Fruit fly (Drosophila melanogaster) whole organism, embryonic: ENCODE data around the gene CG4101.

Experiments used
- CG1529 ChIP-seq: fragments of 200-800 bp; sonication (Bioruptor generic); optimal IDR thresholded peaks from 3 replicates; lab custom pipeline; 2018; ENCODE audit warnings: missing biosample characterization, missing genetic modification characterization
- CG15696 ChIP-seq: fragments of 200-800 bp; sonication (Bioruptor generic); optimal IDR thresholded peaks from 2 replicates; lab custom pipeline; 2019; ENCODE audit warnings: missing biosample characterization, mild to moderate bottlenecking, missing genetic modification characterization, moderate library complexity
- CG16779 ChIP-seq: fragments of 200-800 bp; sonication (Bioruptor generic); IDR thresholded peaks from 2 replicates; pipeline ENCODE4 v1.3.6; 2022; ENCODE audit warnings: missing biosample characterization, missing genetic modification characterization
- CG17359 ChIP-seq: fragments of 200-800 bp; sonication (Bioruptor generic); optimal IDR thresholded peaks from 3 replicates; lab custom pipeline; 2018; ENCODE audit warnings: missing biosample characterization, mild to moderate bottlenecking, missing genetic modification characterization, moderate library complexity
- CG18764 ChIP-seq: fragments of 200-800 bp; sonication (Bioruptor generic); optimal IDR thresholded peaks from 3 replicates; lab custom pipeline; 2016; ENCODE audit warnings: missing biosample characterization, missing genetic modification characterization
- CG32767 ChIP-seq: fragments of 200-800 bp; sonication (Bioruptor generic); IDR thresholded peaks from 2 replicates; pipeline ENCODE4 v1.3.6; 2022; ENCODE audit warnings: missing biosample characterization, missing genetic modification characterization
- CG34422 ChIP-seq: fragments of 200-800 bp; sonication (Bioruptor generic); IDR thresholded peaks from 3 replicates; pipeline ENCODE4 v1.3.6; 2022; ENCODE audit warnings: missing biosample characterization, missing genetic modification characterization
- CG3847 ChIP-seq: fragments of 200-800 bp; sonication (Bioruptor generic); IDR thresholded peaks from 2 replicates; pipeline ENCODE4 v1.3.6; 2022; ENCODE audit warnings: missing biosample characterization, missing genetic modification characterization
- CG3995 ChIP-seq: fragments of 200-800 bp; sonication (Bioruptor generic); optimal IDR thresholded peaks from 3 replicates; lab custom pipeline; 2016; ENCODE audit warnings: missing biosample characterization, missing genetic modification characterization
- CG4730 ChIP-seq: fragments of 200-800 bp; sonication (Bioruptor generic); IDR thresholded peaks from 2 replicates; pipeline ENCODE4 v1.3.6; 2022; ENCODE audit warnings: missing biosample characterization, missing genetic modification characterization
- CG4820 ChIP-seq: fragments of 200-800 bp; sonication (Bioruptor generic); optimal IDR thresholded peaks from 3 replicates; lab custom pipeline; 2016; ENCODE audit warnings: missing biosample characterization, missing genetic modification characterization
- CG7786 ChIP-seq: fragments of 200-800 bp; sonication (Bioruptor generic); optimal IDR thresholded peaks from 2 replicates; lab custom pipeline; 2016; ENCODE audit warnings: missing biosample characterization, missing genetic modification characterization
- CG8388 ChIP-seq: fragments of 200-800 bp; sonication (Bioruptor generic); optimal IDR thresholded peaks from 2 replicates; lab custom pipeline; 2019; ENCODE audit warnings: missing biosample characterization, mild to moderate bottlenecking, missing genetic modification characterization, moderate library complexity
- Dll ChIP-seq: fragments of 200-800 bp; sonication (Bioruptor generic); IDR thresholded peaks from 4 replicates; pipeline ENCODE4 v1.3.6; 2022; ENCODE audit warnings: missing biosample characterization, missing genetic modification characterization; ENCODE audit not compliant: partially characterized antibody
- E2f1 ChIP-seq: fragments of 200-800 bp; sonication (Bioruptor generic); IDR thresholded peaks from 2 replicates; pipeline ENCODE4 v1.3.6; 2022; ENCODE audit warnings: missing biosample characterization, missing genetic modification characterization
- Eip74EF ChIP-seq, 2 experiments: fragments of 200-800 bp in 1 of 2; fragments of >200 bp in 1 of 2; sonication (Bioruptor generic) in 1 of 2; optimal IDR thresholded peaks; 2 replicates each; lab custom pipeline; 2017 to 2019; ENCODE audit warnings: missing biosample characterization in 2 of 2, missing genetic modification characterization in 2 of 2, mild to moderate bottlenecking in 1 of 2, moderate library complexity in 1 of 2
- Gsc ChIP-seq: fragments of 200-800 bp; sonication (Bioruptor generic); IDR thresholded peaks from 2 replicates; pipeline ENCODE4 v1.3.6; 2022; ENCODE audit warnings: missing biosample characterization, missing genetic modification characterization
- HmgD ChIP-seq: fragments of 200-800 bp; sonication (Bioruptor generic); optimal IDR thresholded peaks from 3 replicates; lab custom pipeline; 2016; ENCODE audit warnings: missing biosample characterization, missing genetic modification characterization
- Med ChIP-seq: fragments of 200-800 bp; sonication (Bioruptor generic); peaks from one replicate; lab custom pipeline; 2016; ENCODE audit warnings: missing biosample characterization, missing genetic modification characterization, mild to moderate bottlenecking, inconsistent platforms, moderate library complexity
- NFAT ChIP-seq: fragments of 200-800 bp; sonication (Bioruptor generic); IDR thresholded peaks from 2 replicates; pipeline ENCODE4 v1.3.6; 2022; ENCODE audit warnings: missing biosample characterization, missing genetic modification characterization
- Neu2 ChIP-seq: fragments of 200-800 bp; sonication (Bioruptor generic); optimal IDR thresholded peaks from 3 replicates; lab custom pipeline; 2016; ENCODE audit warnings: missing biosample characterization, missing genetic modification characterization, borderline replicate concordance
- Nf-YA ChIP-seq: fragments of 200-800 bp; sonication (Bioruptor generic); IDR thresholded peaks from 2 replicates; pipeline ENCODE4 v1.3.6; 2022; ENCODE audit warnings: missing biosample characterization, missing genetic modification characterization
- Nf-YC ChIP-seq: fragments of 200-800 bp; optimal IDR thresholded peaks from 3 replicates; lab custom pipeline; 2019; ENCODE audit warnings: missing biosample characterization, mild to moderate bottlenecking, missing genetic modification characterization, moderate library complexity
- Poxn ChIP-seq: fragments of 200-800 bp; sonication (Bioruptor generic); IDR thresholded peaks from 2 replicates; pipeline ENCODE4 v1.3.6; 2022; ENCODE audit warnings: missing biosample characterization, missing genetic modification characterization
- Rfx ChIP-seq: fragments of 200-800 bp; sonication (Bioruptor generic); IDR thresholded peaks from 2 replicates; pipeline ENCODE4 v1.3.6; 2022; ENCODE audit warnings: missing biosample characterization, missing genetic modification characterization
- YL-1 ChIP-seq: fragments of 200-800 bp; sonication (Bioruptor generic); optimal IDR thresholded peaks from 3 replicates; lab custom pipeline; 2017; ENCODE audit warnings: missing biosample characterization, mild to moderate bottlenecking, missing genetic modification characterization
- amos ChIP-seq: fragments of 200-800 bp; sonication (Bioruptor generic); IDR thresholded peaks from 2 replicates; pipeline ENCODE4 v1.3.6; 2022; ENCODE audit warnings: missing biosample characterization, missing genetic modification characterization; ENCODE audit not compliant: partially characterized antibody
- ap ChIP-seq: fragments of 200-800 bp; sonication (Bioruptor generic); IDR thresholded peaks from 2 replicates; pipeline ENCODE4 v1.3.6; 2022; ENCODE audit warnings: missing biosample characterization, missing genetic modification characterization
- ara ChIP-seq: fragments of 200-800 bp; sonication (Bioruptor generic); IDR thresholded peaks from 2 replicates; pipeline ENCODE4 v1.3.6; 2022; ENCODE audit warnings: missing biosample characterization, missing genetic modification characterization
- bbx ChIP-seq: fragments of 200-800 bp; sonication (Bioruptor generic); IDR thresholded peaks from 2 replicates; pipeline ENCODE4 v1.3.6; 2022; ENCODE audit warnings: missing biosample characterization, missing genetic modification characterization; ENCODE audit not compliant: partially characterized antibody
- br ChIP-seq: fragments of >200 bp; optimal IDR thresholded peaks from 2 replicates; lab custom pipeline; 2017
- cad ChIP-seq: fragments of >200 bp; optimal IDR thresholded peaks from 2 replicates; lab custom pipeline; 2017; ENCODE audit warnings: missing biosample characterization, missing genetic modification characterization
- cas ChIP-seq: fragments of 200-800 bp; sonication (Bioruptor generic); IDR thresholded peaks from 2 replicates; pipeline ENCODE4 v1.3.6; 2022; ENCODE audit warnings: missing biosample characterization, missing genetic modification characterization
- chm ChIP-seq: fragments of 200-800 bp; sonication (Bioruptor generic); IDR thresholded peaks from 2 replicates; pipeline ENCODE4 v1.3.6; 2022; ENCODE audit warnings: missing biosample characterization, missing genetic modification characterization
- ewg ChIP-seq: fragments of 200-800 bp; sonication (Bioruptor generic); optimal IDR thresholded peaks from 3 replicates; lab custom pipeline; 2017; ENCODE audit warnings: mild to moderate bottlenecking, missing biosample characterization, missing genetic modification reagents, missing genetic modification characterization
- gce ChIP-seq: fragments of 200-800 bp; sonication (Bioruptor generic); IDR thresholded peaks from 3 replicates; pipeline ENCODE4 v1.3.6; 2022; ENCODE audit warnings: missing biosample characterization, missing genetic modification characterization
- hbn ChIP-seq: fragments of 200-800 bp; sonication (Bioruptor generic); IDR thresholded peaks from 2 replicates; pipeline ENCODE4 v1.3.6; 2022; ENCODE audit warnings: missing biosample characterization, missing genetic modification characterization; ENCODE audit not compliant: partially characterized antibody
- her ChIP-seq: fragments of 200-800 bp; sonication (Bioruptor generic); optimal IDR thresholded peaks from 2 replicates; lab custom pipeline; 2016; ENCODE audit warnings: missing biosample characterization, missing genetic modification characterization
- insv ChIP-seq, 2 experiments: fragments of 200-800 bp; sonication (Bioruptor generic); optimal IDR thresholded peaks; 3 replicates each; lab custom pipeline; 2016 to 2018; ENCODE audit warnings: missing biosample characterization in 2 of 2, missing genetic modification characterization in 2 of 2
- lab ChIP-seq: fragments of 200-800 bp; sonication (Bioruptor generic); optimal IDR thresholded peaks from 3 replicates; lab custom pipeline; 2017; ENCODE audit warnings: missing biosample characterization, missing genetic modification characterization, mild to moderate bottlenecking, moderate library complexity, missing genetic modification reagents
- lilli ChIP-seq: fragments of 200-800 bp; sonication (Bioruptor generic); optimal IDR thresholded peaks from 3 replicates; lab custom pipeline; 2016; ENCODE audit warnings: missing biosample characterization, missing genetic modification characterization
- mld ChIP-seq: fragments of 200-800 bp; sonication (Bioruptor generic); IDR thresholded peaks from 3 replicates; pipeline ENCODE4 v1.3.6; 2022; ENCODE audit warnings: missing biosample characterization, missing genetic modification characterization; ENCODE audit not compliant: partially characterized antibody
- scrt ChIP-seq: fragments of 200-800 bp; sonication (Bioruptor generic); optimal IDR thresholded peaks from 2 replicates; lab custom pipeline; 2018; ENCODE audit warnings: missing biosample characterization, mild to moderate bottlenecking, missing genetic modification characterization, moderate library complexity
- sisA ChIP-seq: fragments of 200-800 bp; sonication (Bioruptor generic); IDR thresholded peaks from 2 replicates; pipeline ENCODE4 v1.3.6; 2022; ENCODE audit warnings: missing biosample characterization, missing genetic modification characterization
- slbo ChIP-seq: fragments of 200-800 bp; sonication (Bioruptor generic); IDR thresholded peaks from 2 replicates; pipeline ENCODE4 v1.3.6; 2022; ENCODE audit warnings: missing biosample characterization, missing genetic modification characterization
- tll ChIP-seq, 2 experiments: fragments of 200-800 bp in 1 of 2; fragments of >200 bp in 1 of 2; sonication (Bioruptor generic) in 1 of 2; optimal IDR thresholded peaks; 2 replicates each; lab custom pipeline; 2017 to 2019; ENCODE audit warnings: missing biosample characterization in 2 of 2, missing genetic modification characterization in 2 of 2, mild to moderate bottlenecking in 1 of 2, moderate library complexity in 1 of 2
- usp ChIP-seq: fragments of >200 bp; optimal IDR thresholded peaks from 2 replicates; lab custom pipeline; 2017; ENCODE audit warnings: missing biosample characterization, missing genetic modification characterization
- wdn ChIP-seq: fragments of 200-800 bp; sonication (Bioruptor generic); IDR thresholded peaks from 2 replicates; pipeline ENCODE4 v1.3.6; 2022; ENCODE audit warnings: missing biosample characterization, missing genetic modification characterization
- wor ChIP-seq: fragments of 200-800 bp; sonication (Bioruptor generic); IDR thresholded peaks from 2 replicates; pipeline ENCODE4 v1.3.6; 2022; ENCODE audit warnings: missing biosample characterization, missing genetic modification characterization
- zen2 ChIP-seq: fragments of 200-800 bp; sonication (Bioruptor generic); IDR thresholded peaks from 3 replicates; pipeline ENCODE4 v1.3.6; 2022; ENCODE audit warnings: missing biosample characterization, missing genetic modification characterization; ENCODE audit not compliant: partially characterized antibody
- zfh2 ChIP-seq: fragments of 200-800 bp; sonication (Bioruptor generic); optimal IDR thresholded peaks from 2 replicates; lab custom pipeline; 2016; ENCODE audit warnings: missing biosample characterization, missing genetic modification characterization

CG4101 gene

dm6 chr3L:16581201-16581705 is 31.0 kb upstream of the CG4101 start, which contains the start of gene Smn:
Gene Smn, minus strand, starts transcription at chr3L:16581547.
- TF ChIP-seq Med (peak; percentile 88), CG7786 (GFP tag; lab: Kevin White, UChicago) (peak; percentile 59), sisA (GFP tag; lab: Robert Waterston, UW) (0 out of 2 replicates have a peak, but pooled peaks have one; percentile 11), E2f1 (no peak), HmgD (GFP tag; lab: Kevin White, UChicago) (peak; percentile 4), CG3847 (peak; percentile 55), bbx (GFP tag; lab: Robert Waterston, UW) (peak; percentile 87), CG16779 (GFP tag; lab: Robert Waterston, UW) (no peak), zfh2 (GFP tag; lab: Kevin White, UChicago) (peak; percentile 71), CG1529 (GFP tag; lab: Kevin White, UChicago) (no peak), Dll (GFP tag; lab: Robert Waterston, UW) (peak; percentile 91), CG3995 (peak; percentile 79), cad (no peak), hbn (GFP tag; lab: Robert Waterston, UW) (peak; percentile 77), Eip74EF (GFP tag; optimal IDR thresholded peaks at IDR 0.05; lab: Kevin White, UChicago) (no peak), Neu2 (peak; percentile 39), ara (GFP tag; lab: Robert Waterston, UW) (no peak), usp (no peak), YL-1 (GFP tag; lab: Kevin White, UChicago) (peak; percentile 17), Nf-YA (no peak), scrt (GFP tag; lab: Kevin White, UChicago) (no peak), zen2 (GFP tag; lab: Robert Waterston, UW) (peak; percentile 70; the same call in 2 of the 3 replicates), cas (GFP tag; lab: Robert Waterston, UW) (no peak), gce (no peak), slbo (peak; percentile 55), CG17359 (peak; percentile 19), ewg (no peak), Poxn (GFP tag; lab: Robert Waterston, UW) (peak; percentile 46; the same call in 1 of the 2 replicates), her (no peak), CG8388 (GFP tag; lab: Kevin White, UChicago) (peak; percentile 34), Nf-YC (tag; lab: Kevin White, UChicago) (peak; percentile 21), CG15696 (tag; lab: Kevin White, UChicago) (peak; percentile 21), amos (GFP tag; lab: Robert Waterston, UW) (peak; percentile 86), tll (GFP tag; optimal IDR thresholded peaks at IDR 0.05; lab: Kevin White, UChicago) (no peak), CG18764 (GFP tag; lab: Kevin White, UChicago) (peak; percentile 10), CG32767 (no peak), NFAT (GFP tag; lab: Robert Waterston, UW) (peak; percentile 43; the same call in 1 of the 2 replicates), Gsc (GFP tag; lab: Robert Waterston, UW) (no peak), mld (GFP tag; lab: Robert Waterston, UW) (peak; percentile 69; the same call in 1 of the 3 replicates), CG34422 (GFP tag; lab: Robert Waterston, UW) (no peak), ap (no peak), Rfx (peak; percentile 31; the same call in 1 of the 2 replicates), wdn (GFP tag; lab: Robert Waterston, UW) (no peak), lilli (GFP tag; lab: Kevin White, UChicago) (peak; percentile 73), CG4730 (no peak), lab (GFP tag; lab: Kevin White, UChicago) (peak; percentile 53), chm (no peak), insv (GFP tag; optimal IDR thresholded peaks at IDR 0.05; lab: Kevin White, UChicago) (no peak), br (lab: Kevin White, UChicago) (no peak), wor (GFP tag; lab: Robert Waterston, UW) (no peak), CG4820 (GFP tag; lab: Kevin White, UChicago) (peak; percentile 27)
